Worm (Caenorhabditis elegans) whole organism, midembryonic: Measurements from ENCODE around the gene lact-8.

Source experiments
- T22C8.4 ChIP-seq: fragments of 200-800 bp; sonication (Bioruptor generic); IDR thresholded peaks from 2 replicates; pipeline ENCODE4 v1.3.6; 2022; ENCODE audit warnings: missing genetic modification characterization, missing compliant biosample characterization
- cog-1 ChIP-seq: sonication (generic microtip); optimal IDR thresholded peaks from 2 replicates; lab custom pipeline; 2016; ENCODE audit warnings: missing genetic modification characterization, missing compliant biosample characterization
- flt-1 ChIP-seq: fragments of 200-800 bp; sonication (Bioruptor generic); IDR thresholded peaks from 2 replicates; pipeline ENCODE4 v1.3.6; 2022; ENCODE audit warnings: missing genetic modification characterization, missing compliant biosample characterization
- klf-2 ChIP-seq: fragments of 200-800 bp; sonication (Bioruptor generic); conservative IDR thresholded peaks from 2 replicates; pipeline ENCODE4 v1.3.6; 2022; ENCODE audit warnings: missing genetic modification reagents, missing genetic modification characterization, missing compliant biosample characterization
- med-1 ChIP-seq: sonication (generic microtip); optimal IDR thresholded peaks from 2 replicates; lab custom pipeline; 2017; ENCODE audit warnings: missing genetic modification characterization, mild to moderate bottlenecking, missing compliant biosample characterization, antibody characterized with exemption, missing genetic modification reagents; ENCODE audit not compliant: insufficient read depth
- ztf-23 ChIP-seq: fragments of 200-800 bp; sonication (Bioruptor generic); IDR thresholded peaks from 2 replicates; pipeline ENCODE4 v1.3.6; 2022; ENCODE audit warnings: missing genetic modification reagents, missing genetic modification characterization, missing compliant biosample characterization
- ztf-29 ChIP-seq: fragments of 200-800 bp; sonication (Bioruptor generic); IDR thresholded peaks from 2 replicates; pipeline ENCODE4 v1.3.6; 2022; ENCODE audit warnings: missing genetic modification reagents, missing genetic modification characterization, missing compliant biosample characterization

- TF ChIP-seq med-1 (GFP tag; lab: Kevin White, UChicago) (no peak), klf-2 (GFP tag; lab: Robert Waterston, UW) (no peak), T22C8.4 (no peak), cog-1 (tag; lab: Kevin White, UChicago) (no peak), flt-1 (GFP tag; lab: Robert Waterston, UW) (no peak), ztf-29 (GFP tag; lab: Robert Waterston, UW) (no peak), ztf-23 (GFP tag; lab: Robert Waterston, UW) (no peak)
Observed at ce11 chrV:11065513-11065912, 27.9 kb downstream of the lact-8 start, which contains the start of gene nlp-80.
